Worm (Caenorhabditis elegans) whole organism, L1 larva: ENCODE measurements around the gene col-74.

Experiments
- aly-2 ChIP-seq: fragments of 150-350 bp; optimal IDR thresholded peaks from 2 replicates; lab custom pipeline; 2014; ENCODE audit warnings: missing biosample characterization, missing genetic modification characterization
- ama-1 ChIP-seq: fragments of 150-350 bp; optimal IDR thresholded peaks from 2 replicates; lab custom pipeline; 2014
- ceh-88 ChIP-seq: fragments of 200-800 bp; sonication (Bioruptor generic); IDR thresholded peaks from 2 replicates; pipeline ENCODE4 v1.3.6; 2022; ENCODE audit warnings: missing genetic modification characterization, missing compliant biosample characterization
- egl-27 ChIP-seq, 2 experiments: fragments of 150-350 bp in 1 of 2; sonication (generic microtip); optimal IDR thresholded peaks; 3 replicates each; lab custom pipeline; 2017 to 2018; ENCODE audit warnings: missing biosample characterization in 2 of 2, missing genetic modification characterization in 2 of 2, missing genetic modification reagents in 2 of 2
- elt-3 ChIP-seq, 6 experiments: fragments of 150-350 bp in 1 of 6; sonication (generic microtip); optimal IDR thresholded peaks; 2 replicates each; lab custom pipeline; 2017 to 2018; ENCODE audit warnings: missing biosample characterization in 6 of 6, missing genetic modification characterization in 6 of 6, inconsistent platforms in 1 of 6
- fkh-8 ChIP-seq: sonication (generic microtip); optimal IDR thresholded peaks from 2 replicates; lab custom pipeline; 2016; ENCODE audit warnings: mild to moderate bottlenecking, missing genetic modification characterization, missing compliant biosample characterization
- isw-1 ChIP-seq: fragments of 200-800 bp; sonication (Bioruptor generic); IDR thresholded peaks from 2 replicates; pipeline ENCODE4 v1.3.6; 2022; ENCODE audit warnings: missing genetic modification characterization, missing compliant biosample characterization
- lin-35 ChIP-seq, 2 experiments: fragments of 150-350 bp; optimal IDR thresholded peaks; 2 replicates each; lab custom pipeline; 2014; ENCODE audit warnings: missing biosample characterization in 2 of 2, missing genetic modification characterization in 2 of 2, missing genetic modification reagents in 2 of 2
- lin-39 ChIP-seq: fragments of 150-350 bp; optimal IDR thresholded peaks from 2 replicates; lab custom pipeline; 2014; ENCODE audit warnings: missing biosample characterization, missing genetic modification reagents, missing genetic modification characterization
- nhr-47 ChIP-seq: sonication (generic microtip); optimal IDR thresholded peaks from 2 replicates; lab custom pipeline; 2016; ENCODE audit warnings: mild to moderate bottlenecking, missing genetic modification characterization, moderate library complexity, missing compliant biosample characterization
- skn-1 ChIP-seq: fragments of 150-350 bp; optimal IDR thresholded peaks from 2 replicates; lab custom pipeline; 2014; ENCODE audit warnings: missing biosample characterization, missing genetic modification characterization
- snpc-4 ChIP-seq: fragments of 150-350 bp; optimal IDR thresholded peaks from 2 replicates; lab custom pipeline; 2014; ENCODE audit warnings: missing biosample characterization, missing genetic modification characterization
- zag-1 ChIP-seq: fragments of 150-350 bp; optimal IDR thresholded peaks from 2 replicates; lab custom pipeline; 2014; ENCODE audit warnings: missing biosample characterization, missing genetic modification characterization
- zip-4 ChIP-seq: fragments of 200-800 bp; sonication (Bioruptor generic); optimal IDR thresholded peaks from 2 replicates; lab custom pipeline; 2018; ENCODE audit warnings: mild to moderate bottlenecking, missing genetic modification characterization, moderate library complexity, missing compliant biosample characterization

ce11 chrII:5871508-5871907 is 41.3 kb downstream of the col-74 start:
- TF ChIP-seq ceh-88 (GFP tag; lab: Robert Waterston, UW): no peak
- no peak for TF ChIP-seq isw-1
- no peak for TF ChIP-seq aly-2 (tag; lab: Kevin White, UChicago)
- TF ChIP-seq skn-1 (tag; lab: Kevin White, UChicago): no peak
- TF ChIP-seq elt-3 (tag; optimal IDR thresholded peaks at IDR 0.05; lab: Kevin White, UChicago): no peak
- no peak for TF ChIP-seq fkh-8 (tag; lab: Kevin White, UChicago)
- no peak for TF ChIP-seq ama-1 (lab: Kevin White, UChicago)
- TF ChIP-seq zag-1: no peak
- no peak for TF ChIP-seq egl-27 (tag; optimal IDR thresholded peaks at IDR 0.05; lab: Kevin White, UChicago)
- no peak for TF ChIP-seq nhr-47 (tag; lab: Kevin White, UChicago)
- TF ChIP-seq lin-35 (GFP tag; optimal IDR thresholded peaks at IDR 0.05; lab: Kevin White, UChicago): no peak
- no peak for TF ChIP-seq lin-39 (tag; lab: Kevin White, UChicago)
- TF ChIP-seq zip-4 (GFP tag; lab: Kevin White, UChicago): no peak
- no peak for TF ChIP-seq snpc-4
